Fruit fly (Drosophila melanogaster) whole organism, embryonic: ENCODE results near the gene simj.

Experiments
- Aef1 ChIP-seq: fragments of 200-800 bp; sonication (Bioruptor generic); IDR thresholded peaks from 3 replicates; pipeline ENCODE4 v1.3.6; 2022; ENCODE audit warnings: missing biosample characterization, missing genetic modification characterization
- Bteb2 ChIP-seq: fragments of 200-800 bp; sonication (Bioruptor generic); optimal IDR thresholded peaks from 2 replicates; lab custom pipeline; 2016; ENCODE audit warnings: missing biosample characterization, missing genetic modification characterization
- CG10209 ChIP-seq: fragments of 200-800 bp; sonication (Bioruptor generic); optimal IDR thresholded peaks from 3 replicates; lab custom pipeline; 2017; ENCODE audit warnings: missing biosample characterization, mild to moderate bottlenecking, missing genetic modification characterization, missing genetic modification reagents
- CG10366 ChIP-seq: fragments of 200-800 bp; sonication (Bioruptor generic); IDR thresholded peaks from 2 replicates; pipeline ENCODE4 v1.3.6; 2022; ENCODE audit warnings: missing biosample characterization, missing genetic modification characterization
- CG11085 ChIP-seq: fragments of 200-800 bp; sonication (Bioruptor generic); IDR thresholded peaks from 2 replicates; pipeline ENCODE4 v1.3.6; 2022; ENCODE audit warnings: missing biosample characterization, missing genetic modification characterization
- CG12659 ChIP-seq: fragments of 200-800 bp; sonication (Bioruptor generic); optimal IDR thresholded peaks from 3 replicates; lab custom pipeline; 2017; ENCODE audit warnings: mild to moderate bottlenecking, missing biosample characterization, missing genetic modification reagents, missing genetic modification characterization
- CG13624 ChIP-seq: fragments of 200-800 bp; sonication (Bioruptor generic); optimal IDR thresholded peaks from 2 replicates; lab custom pipeline; 2016; ENCODE audit warnings: missing biosample characterization, missing genetic modification characterization
- CG14014 ChIP-seq: fragments of 200-800 bp; sonication (Bioruptor generic); IDR thresholded peaks from 2 replicates; pipeline ENCODE4 v1.3.6; 2022; ENCODE audit warnings: missing biosample characterization, missing genetic modification characterization
- CG15011 ChIP-seq: fragments of 200-800 bp; sonication (Bioruptor generic); optimal IDR thresholded peaks from 3 replicates; lab custom pipeline; 2018; ENCODE audit warnings: missing biosample characterization, mild to moderate bottlenecking, missing genetic modification characterization
- CG17186 ChIP-seq: fragments of 200-800 bp; sonication (Bioruptor generic); optimal IDR thresholded peaks from 3 replicates; lab custom pipeline; 2017; ENCODE audit warnings: missing biosample characterization, missing genetic modification reagents, missing genetic modification characterization
- CG17359 ChIP-seq: fragments of 200-800 bp; sonication (Bioruptor generic); optimal IDR thresholded peaks from 3 replicates; lab custom pipeline; 2018; ENCODE audit warnings: missing biosample characterization, mild to moderate bottlenecking, missing genetic modification characterization, moderate library complexity
- CG17568 ChIP-seq: fragments of 200-800 bp; sonication (Bioruptor generic); optimal IDR thresholded peaks from 2 replicates; lab custom pipeline; 2018; ENCODE audit warnings: missing biosample characterization, mild to moderate bottlenecking, missing genetic modification characterization, moderate library complexity
- CG18476 ChIP-seq: fragments of 200-800 bp; sonication (Bioruptor generic); optimal IDR thresholded peaks from 2 replicates; lab custom pipeline; 2016; ENCODE audit warnings: missing biosample characterization, mild to moderate bottlenecking, missing genetic modification characterization
- CG33213 ChIP-seq: fragments of 200-800 bp; sonication (Bioruptor generic); optimal IDR thresholded peaks from 3 replicates; lab custom pipeline; 2016; ENCODE audit warnings: missing biosample characterization, missing genetic modification characterization
- CG4328 ChIP-seq: fragments of 200-800 bp; sonication (Bioruptor generic); optimal IDR thresholded peaks from 3 replicates; lab custom pipeline; 2017; ENCODE audit warnings: missing biosample characterization, missing genetic modification reagents, missing genetic modification characterization
- CG4730 ChIP-seq: fragments of 200-800 bp; sonication (Bioruptor generic); IDR thresholded peaks from 2 replicates; pipeline ENCODE4 v1.3.6; 2022; ENCODE audit warnings: missing biosample characterization, missing genetic modification characterization
- CG4854 ChIP-seq: fragments of 200-800 bp; sonication (Bioruptor generic); optimal IDR thresholded peaks from 2 replicates; lab custom pipeline; 2016; ENCODE audit warnings: missing biosample characterization, missing genetic modification characterization, inconsistent platforms
- CG6272 ChIP-seq: fragments of 200-800 bp; sonication (Bioruptor generic); IDR thresholded peaks from 2 replicates; pipeline ENCODE4 v1.3.6; 2022; ENCODE audit warnings: missing biosample characterization, missing genetic modification characterization
- CG7357 ChIP-seq: fragments of 200-800 bp; sonication (Bioruptor generic); IDR thresholded peaks from 3 replicates; pipeline ENCODE4 v1.3.6; 2022; ENCODE audit warnings: missing biosample characterization, missing genetic modification characterization
- CG7839 ChIP-seq: fragments of 200-800 bp; sonication (Bioruptor generic); optimal IDR thresholded peaks from 3 replicates; lab custom pipeline; 2018; ENCODE audit warnings: missing biosample characterization, mild to moderate bottlenecking, missing genetic modification characterization, moderate library complexity
- CG9215 ChIP-seq: fragments of 200-800 bp; sonication (Bioruptor generic); IDR thresholded peaks from 2 replicates; pipeline ENCODE4 v1.3.6; 2022; ENCODE audit warnings: missing biosample characterization, missing genetic modification characterization
- CG9437 ChIP-seq: fragments of 200-800 bp; sonication (Bioruptor generic); optimal IDR thresholded peaks from 2 replicates; lab custom pipeline; 2018; ENCODE audit warnings: missing biosample characterization, mild to moderate bottlenecking, missing genetic modification characterization
- CG9876 ChIP-seq: fragments of 200-800 bp; sonication (Bioruptor generic); optimal IDR thresholded peaks from 2 replicates; lab custom pipeline; 2016; ENCODE audit warnings: missing biosample characterization, missing genetic modification characterization
- CoRest ChIP-seq: fragments of 200-800 bp; sonication (Bioruptor generic); optimal IDR thresholded peaks from 3 replicates; lab custom pipeline; 2018; ENCODE audit warnings: missing biosample characterization, mild to moderate bottlenecking, missing genetic modification characterization, moderate library complexity
- Dad ChIP-seq: fragments of 200-800 bp; sonication (Bioruptor generic); optimal IDR thresholded peaks from 3 replicates; lab custom pipeline; 2016; ENCODE audit warnings: missing biosample characterization, missing genetic modification characterization
- MTF-1 ChIP-seq: fragments of 200-800 bp; sonication (Bioruptor generic); optimal IDR thresholded peaks from 2 replicates; lab custom pipeline; 2018; ENCODE audit warnings: missing biosample characterization, mild to moderate bottlenecking, missing genetic modification characterization, borderline replicate concordance
- NFAT ChIP-seq: fragments of 200-800 bp; sonication (Bioruptor generic); IDR thresholded peaks from 2 replicates; pipeline ENCODE4 v1.3.6; 2022; ENCODE audit warnings: missing biosample characterization, missing genetic modification characterization
- Nf-YC ChIP-seq: fragments of 200-800 bp; optimal IDR thresholded peaks from 3 replicates; lab custom pipeline; 2019; ENCODE audit warnings: missing biosample characterization, mild to moderate bottlenecking, missing genetic modification characterization, moderate library complexity
- cwo ChIP-seq: fragments of 200-800 bp; sonication (Bioruptor generic); optimal IDR thresholded peaks from 3 replicates; lab custom pipeline; 2017; ENCODE audit warnings: missing biosample characterization, missing genetic modification characterization, mild to moderate bottlenecking, moderate library complexity, missing genetic modification reagents
- dati ChIP-seq: fragments of 200-800 bp; sonication (Bioruptor generic); IDR thresholded peaks from 2 replicates; pipeline ENCODE4 v1.3.6; 2022; ENCODE audit warnings: missing biosample characterization, missing genetic modification characterization
- dm ChIP-seq: fragments of 200-800 bp; sonication (Bioruptor generic); optimal IDR thresholded peaks from 3 replicates; lab custom pipeline; 2016; ENCODE audit warnings: missing biosample characterization, missing genetic modification characterization
- dmrt11E ChIP-seq: fragments of 200-800 bp; sonication (Bioruptor generic); optimal IDR thresholded peaks from 3 replicates; lab custom pipeline; 2018; ENCODE audit warnings: missing biosample characterization, mild to moderate bottlenecking, missing genetic modification characterization, moderate library complexity
- esg ChIP-seq: fragments of 200-800 bp; sonication (Bioruptor generic); conservative IDR thresholded peaks from 2 replicates; pipeline ENCODE4 v1.3.6; 2022; ENCODE audit warnings: missing biosample characterization, missing genetic modification characterization
- eve ChIP-seq, 2 experiments: fragments of >200 bp; optimal IDR thresholded peaks; 2 replicates each; lab custom pipeline; 2017; ENCODE audit warnings: missing biosample characterization in 2 of 2, missing genetic modification characterization in 2 of 2
- h ChIP-seq: fragments of >200 bp; optimal IDR thresholded peaks from 2 replicates; lab custom pipeline; 2017
- her ChIP-seq: fragments of 200-800 bp; sonication (Bioruptor generic); optimal IDR thresholded peaks from 2 replicates; lab custom pipeline; 2016; ENCODE audit warnings: missing biosample characterization, missing genetic modification characterization
- kay ChIP-seq: fragments of 200-800 bp; sonication (Bioruptor generic); optimal IDR thresholded peaks from 2 replicates; lab custom pipeline; 2016; ENCODE audit warnings: missing biosample characterization, missing genetic modification characterization
- knrl ChIP-seq: fragments of 200-800 bp; sonication (Bioruptor generic); IDR thresholded peaks from 3 replicates; pipeline ENCODE4 v1.3.6; 2022; ENCODE audit warnings: missing biosample characterization, missing genetic modification characterization; ENCODE audit not compliant: partially characterized antibody
- lmd ChIP-seq: fragments of 200-800 bp; sonication (Bioruptor generic); IDR thresholded peaks from 2 replicates; pipeline ENCODE4 v1.3.6; 2022; ENCODE audit warnings: missing biosample characterization, missing genetic modification characterization
- mirr ChIP-seq: fragments of 200-800 bp; sonication (Bioruptor generic); optimal IDR thresholded peaks from 3 replicates; lab custom pipeline; 2018; ENCODE audit warnings: missing biosample characterization, mild to moderate bottlenecking, missing genetic modification characterization
- odd ChIP-seq: fragments of 200-800 bp; sonication (Bioruptor generic); optimal IDR thresholded peaks from 2 replicates; lab custom pipeline; 2017; ENCODE audit warnings: missing biosample characterization, mild to moderate bottlenecking, missing genetic modification characterization
- phol ChIP-seq: fragments of 200-800 bp; sonication (Bioruptor generic); optimal IDR thresholded peaks from 3 replicates; lab custom pipeline; 2018; ENCODE audit warnings: missing biosample characterization, mild to moderate bottlenecking, missing genetic modification characterization, moderate library complexity
- pita ChIP-seq: fragments of 200-800 bp; sonication (Bioruptor generic); optimal IDR thresholded peaks from 2 replicates; lab custom pipeline; 2017; ENCODE audit warnings: missing biosample characterization, mild to moderate bottlenecking, missing genetic modification characterization
- schlank ChIP-seq: fragments of 200-800 bp; sonication (Bioruptor generic); optimal IDR thresholded peaks from 2 replicates; lab custom pipeline; 2018; ENCODE audit warnings: missing biosample characterization, mild to moderate bottlenecking, missing genetic modification characterization
- sqz ChIP-seq: fragments of 200-800 bp; sonication (Bioruptor generic); optimal IDR thresholded peaks from 3 replicates; lab custom pipeline; 2018; ENCODE audit warnings: missing biosample characterization, mild to moderate bottlenecking, missing genetic modification characterization
- tna ChIP-seq: fragments of 200-800 bp; sonication (Bioruptor generic); IDR thresholded peaks from 2 replicates; pipeline ENCODE4 v1.3.6; 2022; ENCODE audit warnings: missing biosample characterization, missing genetic modification characterization; ENCODE audit not compliant: partially characterized antibody
- unpg ChIP-seq: fragments of 200-800 bp; sonication (Bioruptor generic); optimal IDR thresholded peaks from 3 replicates; lab custom pipeline; 2018; ENCODE audit warnings: missing biosample characterization, mild to moderate bottlenecking, missing genetic modification characterization, moderate library complexity
- yki ChIP-seq: fragments of >200 bp; optimal IDR thresholded peaks from 3 replicates; lab custom pipeline; 2018
- zen ChIP-seq: fragments of 200-800 bp; sonication (Bioruptor generic); optimal IDR thresholded peaks from 3 replicates; lab custom pipeline; 2018; ENCODE audit warnings: missing biosample characterization, mild to moderate bottlenecking, missing genetic modification characterization, moderate library complexity
- zfh2 ChIP-seq: fragments of 200-800 bp; sonication (Bioruptor generic); optimal IDR thresholded peaks from 2 replicates; lab custom pipeline; 2016; ENCODE audit warnings: missing biosample characterization, missing genetic modification characterization

The simj gene

dm6 chr3L:10738347-10739108 is 74.0 kb downstream of the simj start (continued):
- TF ChIP-seq CG4854 (no peak), CG13624 (peak; percentile 24), Nf-YC (tag; lab: Kevin White, UChicago) (peak; percentile 79), pita (no peak), eve (GFP tag; optimal IDR thresholded peaks at IDR 0.05; lab: Kevin White, UChicago) (peak in 1 of 2 experiments; percentile 72), Dad (GFP tag; lab: Kevin White, UChicago) (no peak), CG12659 (GFP tag; lab: Kevin White, UChicago) (peak; percentile 87), odd (GFP tag; lab: Kevin White, UChicago) (peak; percentile 80), CG9437 (GFP tag; lab: Kevin White, UChicago) (peak; percentile 84), dm (no peak), kay (GFP tag; lab: Kevin White, UChicago) (peak; percentile 11), knrl (no peak), CG11085 (GFP tag; lab: Robert Waterston, UW) (peak; percentile 59), esg (GFP tag; lab: Robert Waterston, UW) (peak; percentile 65), cwo (GFP tag; lab: Kevin White, UChicago) (peak; percentile 88), CG15011 (GFP tag; lab: Kevin White, UChicago) (no peak), dati (GFP tag; lab: Robert Waterston, UW) (peak; percentile 25; the same call in 1 of the 2 replicates), dmrt11E (tag; lab: Kevin White, UChicago) (peak; percentile 72), CG17359 (tag; lab: Kevin White, UChicago) (peak; percentile 82), CoRest (tag; lab: Kevin White, UChicago) (peak; percentile 93), unpg (GFP tag; lab: Kevin White, UChicago) (peak; percentile 64), mirr (GFP tag; lab: Kevin White, UChicago) (peak; percentile 93), CG9876 (no peak)

dm6 chr3L:10739109-10739665 is 74.6 kb downstream of the simj start:
- TF ChIP-seq CG7357, result no peak
- TF ChIP-seq CG14014 (GFP tag; lab: Robert Waterston, UW), result peak; percentile 4; the same call in 1 of the 2 replicates
- no peak for TF ChIP-seq CG33213 (GFP tag; lab: Kevin White, UChicago)
- TF ChIP-seq CG6272, result no peak
- TF ChIP-seq CG4328 (GFP tag; lab: Kevin White, UChicago), result no peak
- no peak for TF ChIP-seq phol (tag; lab: Kevin White, UChicago)
- TF ChIP-seq CG4730, result no peak
- TF ChIP-seq lmd, result no peak
- TF ChIP-seq CG9215 (GFP tag; lab: Robert Waterston, UW), result no peak
- no peak for TF ChIP-seq CG17186 (GFP tag; lab: Kevin White, UChicago)
- TF ChIP-seq Aef1 (GFP tag; lab: Robert Waterston, UW), result peak; percentile 49; the same call in 2 of the 3 replicates
- TF ChIP-seq Bteb2 (GFP tag; lab: Kevin White, UChicago), result no peak
- peak; percentile 75 for TF ChIP-seq yki (lab: Kevin White, UChicago)
- no peak for TF ChIP-seq h (lab: Kevin White, UChicago)
- peak; percentile 51; the same call in 1 of the 2 replicates for TF ChIP-seq NFAT (GFP tag; lab: Robert Waterston, UW)
- TF ChIP-seq CG10366, result no peak
- TF ChIP-seq CG10209, result no peak
- TF ChIP-seq CG18476 (GFP tag; lab: Kevin White, UChicago), result no peak
- TF ChIP-seq tna (GFP tag; lab: Robert Waterston, UW), result no peak
- TF ChIP-seq sqz (GFP tag; lab: Kevin White, UChicago), result no peak
- TF ChIP-seq her (GFP tag; lab: Kevin White, UChicago), result peak; percentile 30
- no peak for TF ChIP-seq MTF-1 (GFP tag; lab: Kevin White, UChicago)
- TF ChIP-seq zen (tag; lab: Kevin White, UChicago), result no peak
- TF ChIP-seq schlank, result no peak
- no peak for TF ChIP-seq CG17568 (GFP tag; lab: Kevin White, UChicago)
- TF ChIP-seq CG7839 (tag; lab: Kevin White, UChicago), result no peak
- no peak for TF ChIP-seq zfh2
- TF ChIP-seq dmrt11E (tag; lab: Kevin White, UChicago), result no peak
